Worm (Caenorhabditis elegans) whole organism, midembryonic: ENCODE results near the gene cyp-33C7.

ENCODE experiments used
- cog-1 ChIP-seq: sonication (generic microtip); optimal IDR thresholded peaks from 2 replicates; lab custom pipeline; 2016; ENCODE audit warnings: missing genetic modification characterization, missing compliant biosample characterization
- flt-1 ChIP-seq: fragments of 200-800 bp; sonication (Bioruptor generic); IDR thresholded peaks from 2 replicates; pipeline ENCODE4 v1.3.6; 2022; ENCODE audit warnings: missing genetic modification characterization, missing compliant biosample characterization
- klf-2 ChIP-seq: fragments of 200-800 bp; sonication (Bioruptor generic); conservative IDR thresholded peaks from 2 replicates; pipeline ENCODE4 v1.3.6; 2022; ENCODE audit warnings: missing genetic modification reagents, missing genetic modification characterization, missing compliant biosample characterization
- med-1 ChIP-seq: sonication (generic microtip); optimal IDR thresholded peaks from 2 replicates; lab custom pipeline; 2017; ENCODE audit warnings: missing genetic modification characterization, mild to moderate bottlenecking, missing compliant biosample characterization, antibody characterized with exemption, missing genetic modification reagents; ENCODE audit not compliant: insufficient read depth
- ref-1 ChIP-seq: fragments of 200-800 bp; sonication (Bioruptor generic); conservative IDR thresholded peaks from 2 replicates; pipeline ENCODE4 v1.3.6; 2022; ENCODE audit warnings: missing genetic modification reagents, missing genetic modification characterization, missing compliant biosample characterization
- tab-1 ChIP-seq: fragments of 200-800 bp; sonication (Bioruptor generic); IDR thresholded peaks from 2 replicates; pipeline ENCODE4 v1.3.6; 2022; ENCODE audit warnings: missing genetic modification characterization, missing compliant biosample characterization
- ztf-23 ChIP-seq: fragments of 200-800 bp; sonication (Bioruptor generic); IDR thresholded peaks from 2 replicates; pipeline ENCODE4 v1.3.6; 2022; ENCODE audit warnings: missing genetic modification reagents, missing genetic modification characterization, missing compliant biosample characterization

DNA sequence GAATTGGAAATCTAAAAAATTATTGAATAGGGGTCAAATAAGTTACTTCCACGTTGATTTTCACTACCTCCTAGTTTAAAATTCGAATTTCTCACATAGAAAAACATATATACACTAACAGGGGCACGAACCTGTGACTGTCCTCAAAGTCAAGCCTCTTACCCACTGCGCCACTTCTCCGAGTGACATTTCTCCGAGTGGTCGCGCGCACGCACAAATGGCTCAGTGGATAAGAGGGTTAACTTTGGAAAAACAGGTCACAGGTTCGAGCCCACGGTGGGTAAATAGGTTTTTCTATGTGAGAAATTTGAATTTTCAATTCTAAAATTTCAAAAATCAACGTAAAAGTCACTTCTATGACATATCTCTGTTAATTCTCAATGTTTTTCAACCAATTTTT is 26.9 kb downstream of the cyp-33C7 start:
- TF ChIP-seq flt-1 (GFP tag; lab: Robert Waterston, UW) (no peak), ref-1 (no peak), klf-2 (GFP tag; lab: Robert Waterston, UW) (no peak), tab-1 (GFP tag; lab: Robert Waterston, UW) (no peak), med-1 (GFP tag; lab: Kevin White, UChicago) (no peak), cog-1 (tag; lab: Kevin White, UChicago) (no peak), ztf-23 (no peak)
